Fruit fly (Drosophila melanogaster) whole organism, embryonic: ENCODE results near the gene CG42577.
A peak's percentile ranks its signal among the peaks of the same experiment; 100 is the strongest.

ENCODE experiments used
- Aef1 ChIP-seq: fragments of 200-800 bp; sonication (Bioruptor generic); IDR thresholded peaks from 3 replicates; pipeline ENCODE4 v1.3.6; 2022; ENCODE audit warnings: missing biosample characterization, missing genetic modification characterization
- Atf-2 ChIP-seq: fragments of 200-800 bp; sonication (Bioruptor generic); optimal IDR thresholded peaks from 2 replicates; lab custom pipeline; 2016; ENCODE audit warnings: missing biosample characterization, missing genetic modification characterization
- CG12744 ChIP-seq: fragments of 200-800 bp; sonication (Bioruptor generic); optimal IDR thresholded peaks from 2 replicates; lab custom pipeline; 2016; ENCODE audit warnings: missing biosample characterization, missing genetic modification characterization
- CG14050 ChIP-seq: fragments of 200-800 bp; sonication (Bioruptor generic); IDR thresholded peaks from 3 replicates; pipeline ENCODE4 v1.3.6; 2022; ENCODE audit warnings: missing biosample characterization, missing genetic modification characterization
- CG2120 ChIP-seq: fragments of 200-800 bp; sonication (Bioruptor generic); optimal IDR thresholded peaks from 3 replicates; lab custom pipeline; 2016; ENCODE audit warnings: missing biosample characterization, missing genetic modification characterization
- CG2199 ChIP-seq: fragments of 200-800 bp; sonication (Bioruptor generic); IDR thresholded peaks from 3 replicates; pipeline ENCODE4 v1.3.6; 2022; ENCODE audit warnings: missing biosample characterization, missing genetic modification characterization
- CG30403 ChIP-seq: fragments of 200-800 bp; sonication (Bioruptor generic); optimal IDR thresholded peaks from 3 replicates; lab custom pipeline; 2016; ENCODE audit warnings: missing biosample characterization, missing genetic modification characterization
- CG32532 ChIP-seq: fragments of 200-800 bp; sonication (Bioruptor generic); IDR thresholded peaks from 2 replicates; pipeline ENCODE4 v1.3.6; 2022; ENCODE audit warnings: missing biosample characterization, missing genetic modification characterization
- CG33213 ChIP-seq: fragments of 200-800 bp; sonication (Bioruptor generic); optimal IDR thresholded peaks from 3 replicates; lab custom pipeline; 2016; ENCODE audit warnings: missing biosample characterization, missing genetic modification characterization
- CG3407 ChIP-seq: fragments of 200-800 bp; sonication (Bioruptor generic); optimal IDR thresholded peaks from 2 replicates; lab custom pipeline; 2018; ENCODE audit warnings: missing biosample characterization, mild to moderate bottlenecking, missing genetic modification characterization
- CG3838 ChIP-seq: fragments of 200-800 bp; sonication (Bioruptor generic); optimal IDR thresholded peaks from 3 replicates; lab custom pipeline; 2016; ENCODE audit warnings: missing biosample characterization, missing genetic modification characterization
- CG4820 ChIP-seq: fragments of 200-800 bp; sonication (Bioruptor generic); optimal IDR thresholded peaks from 3 replicates; lab custom pipeline; 2016; ENCODE audit warnings: missing biosample characterization, missing genetic modification characterization
- CG7987 ChIP-seq: fragments of 200-800 bp; sonication (Bioruptor generic); optimal IDR thresholded peaks from 2 replicates; lab custom pipeline; 2018; ENCODE audit warnings: missing biosample characterization, mild to moderate bottlenecking, missing genetic modification characterization, moderate library complexity
- CG8290 ChIP-seq, 3 experiments: fragments of 200-800 bp; sonication (Bioruptor generic); optimal IDR thresholded peaks; 2 replicates each; lab custom pipeline; 2016 to 2019; ENCODE audit warnings: missing biosample characterization in 3 of 3, missing genetic modification characterization in 3 of 3, mild to moderate bottlenecking in 2 of 3, moderate library complexity in 1 of 3
- CG8924 ChIP-seq: fragments of 200-800 bp; optimal IDR thresholded peaks from 3 replicates; lab custom pipeline; 2019; ENCODE audit warnings: missing biosample characterization, mild to moderate bottlenecking, missing genetic modification characterization, moderate library complexity
- CG9215 ChIP-seq: fragments of 200-800 bp; sonication (Bioruptor generic); IDR thresholded peaks from 2 replicates; pipeline ENCODE4 v1.3.6; 2022; ENCODE audit warnings: missing biosample characterization, missing genetic modification characterization
- CG9876 ChIP-seq: fragments of 200-800 bp; sonication (Bioruptor generic); optimal IDR thresholded peaks from 2 replicates; lab custom pipeline; 2016; ENCODE audit warnings: missing biosample characterization, missing genetic modification characterization
- Dref ChIP-seq: fragments of 200-800 bp; sonication (Bioruptor generic); IDR thresholded peaks from 2 replicates; pipeline ENCODE4 v1.3.6; 2022; ENCODE audit warnings: missing biosample characterization, missing genetic modification characterization
- Ets97D ChIP-seq: fragments of 200-800 bp; sonication (Bioruptor generic); optimal IDR thresholded peaks from 3 replicates; lab custom pipeline; 2016; ENCODE audit warnings: missing biosample characterization, missing genetic modification characterization
- HLH4C ChIP-seq: fragments of 200-800 bp; sonication (Bioruptor generic); IDR thresholded peaks from 3 replicates; pipeline ENCODE4 v1.3.6; 2022; ENCODE audit warnings: missing biosample characterization, missing genetic modification characterization; ENCODE audit not compliant: partially characterized antibody
- Hmr ChIP-seq: fragments of 200-800 bp; sonication (Bioruptor generic); optimal IDR thresholded peaks from 3 replicates; lab custom pipeline; 2017; ENCODE audit warnings: mild to moderate bottlenecking, missing biosample characterization, missing genetic modification reagents, missing genetic modification characterization
- Hr51 ChIP-seq, 2 experiments: fragments of 200-800 bp; sonication (Bioruptor generic); optimal IDR thresholded peaks; 2 replicates in 1 of 2; 3 replicates in 1 of 2; lab custom pipeline; 2016 to 2018; ENCODE audit warnings: missing biosample characterization in 2 of 2, missing genetic modification characterization in 2 of 2, mild to moderate bottlenecking in 1 of 2, moderate library complexity in 1 of 2
- Hr78 ChIP-seq, 2 experiments: fragments of 200-800 bp in 1 of 2; fragments of >200 bp in 1 of 2; sonication (Bioruptor generic) in 1 of 2; optimal IDR thresholded peaks; 2 replicates each; lab custom pipeline; 2017 to 2019; ENCODE audit warnings: missing biosample characterization in 2 of 2, missing genetic modification characterization in 2 of 2, mild to moderate bottlenecking in 1 of 2, moderate library complexity in 1 of 2
- Lhr ChIP-seq: fragments of 200-800 bp; sonication (Bioruptor generic); optimal IDR thresholded peaks from 3 replicates; lab custom pipeline; 2017; ENCODE audit warnings: mild to moderate bottlenecking, missing biosample characterization, missing genetic modification reagents, missing genetic modification characterization
- MESR4 ChIP-seq: fragments of 200-800 bp; sonication (Bioruptor generic); optimal IDR thresholded peaks from 2 replicates; lab custom pipeline; 2018; ENCODE audit warnings: missing biosample characterization, mild to moderate bottlenecking, missing genetic modification characterization, moderate library complexity
- NfI ChIP-seq: fragments of 200-800 bp; sonication (Bioruptor generic); optimal IDR thresholded peaks from 3 replicates; lab custom pipeline; 2018; ENCODE audit warnings: missing biosample characterization, mild to moderate bottlenecking, missing genetic modification characterization, moderate library complexity
- Opbp ChIP-seq: fragments of 200-800 bp; sonication (Bioruptor generic); IDR thresholded peaks from 3 replicates; pipeline ENCODE4 v1.3.6; 2022; ENCODE audit warnings: missing biosample characterization, missing genetic modification characterization; ENCODE audit not compliant: partially characterized antibody
- Xbp1 ChIP-seq: fragments of 200-800 bp; sonication (Bioruptor generic); optimal IDR thresholded peaks from 3 replicates; lab custom pipeline; 2016; ENCODE audit warnings: missing biosample characterization, mild to moderate bottlenecking, missing genetic modification characterization
- amos ChIP-seq: fragments of 200-800 bp; sonication (Bioruptor generic); IDR thresholded peaks from 2 replicates; pipeline ENCODE4 v1.3.6; 2022; ENCODE audit warnings: missing biosample characterization, missing genetic modification characterization; ENCODE audit not compliant: partially characterized antibody
- chinmo ChIP-seq: fragments of 200-800 bp; sonication (Bioruptor generic); IDR thresholded peaks from 4 replicates; pipeline ENCODE4 v1.3.6; 2022; ENCODE audit warnings: missing biosample characterization, missing genetic modification characterization; ENCODE audit not compliant: partially characterized antibody
- crp ChIP-seq, 2 experiments: fragments of 200-800 bp; sonication (Bioruptor generic); optimal IDR thresholded peaks; 2 replicates in 1 of 2; 3 replicates in 1 of 2; lab custom pipeline; 2017; ENCODE audit warnings: missing biosample characterization in 2 of 2, missing genetic modification characterization in 2 of 2, mild to moderate bottlenecking in 1 of 2, moderate library complexity in 1 of 2
- dmrt11E ChIP-seq: fragments of 200-800 bp; sonication (Bioruptor generic); optimal IDR thresholded peaks from 3 replicates; lab custom pipeline; 2018; ENCODE audit warnings: missing biosample characterization, mild to moderate bottlenecking, missing genetic modification characterization, moderate library complexity
- dpn ChIP-seq, 2 experiments: fragments of 200-800 bp; sonication (Bioruptor generic); optimal IDR thresholded peaks; 3 replicates each; lab custom pipeline; 2016; ENCODE audit warnings: missing biosample characterization in 2 of 2, missing genetic modification characterization in 2 of 2
- emc ChIP-seq: fragments of 200-800 bp; sonication (Bioruptor generic); optimal IDR thresholded peaks from 2 replicates; lab custom pipeline; 2016; ENCODE audit warnings: missing biosample characterization, missing genetic modification characterization
- ems ChIP-seq: fragments of 200-800 bp; sonication (Bioruptor generic); optimal IDR thresholded peaks from 3 replicates; lab custom pipeline; 2016; ENCODE audit warnings: missing biosample characterization, missing genetic modification characterization
- gcm2 ChIP-seq: fragments of 200-800 bp; sonication (Bioruptor generic); optimal IDR thresholded peaks from 2 replicates; lab custom pipeline; 2016; ENCODE audit warnings: missing biosample characterization, missing genetic modification characterization
- hkb ChIP-seq, 2 experiments: fragments of 200-800 bp in 1 of 2; fragments of >200 bp in 1 of 2; sonication (Bioruptor generic) in 1 of 2; IDR thresholded peaks in 1 of 2; optimal IDR thresholded peaks in 1 of 2; 2 replicates each; pipeline versions ENCODE4 v1.3.6 to Lab custom; 2017 to 2022; ENCODE audit warnings: missing biosample characterization in 1 of 2, missing genetic modification characterization in 1 of 2
- insv ChIP-seq, 2 experiments: fragments of 200-800 bp; sonication (Bioruptor generic); optimal IDR thresholded peaks; 3 replicates each; lab custom pipeline; 2016 to 2018; ENCODE audit warnings: missing biosample characterization in 2 of 2, missing genetic modification characterization in 2 of 2
- ken ChIP-seq: fragments of 200-800 bp; sonication (Bioruptor generic); IDR thresholded peaks from 3 replicates; pipeline ENCODE4 v1.3.6; 2022; ENCODE audit warnings: missing biosample characterization, missing genetic modification characterization
- maf-S ChIP-seq: fragments of 200-800 bp; sonication (Bioruptor generic); optimal IDR thresholded peaks from 2 replicates; lab custom pipeline; 2016; ENCODE audit warnings: missing biosample characterization, missing genetic modification characterization
- nmo ChIP-seq: fragments of 200-800 bp; sonication (Bioruptor generic); optimal IDR thresholded peaks from 2 replicates; lab custom pipeline; 2018; ENCODE audit warnings: missing biosample characterization, mild to moderate bottlenecking, missing genetic modification characterization, moderate library complexity
- phol ChIP-seq: fragments of 200-800 bp; sonication (Bioruptor generic); optimal IDR thresholded peaks from 3 replicates; lab custom pipeline; 2018; ENCODE audit warnings: missing biosample characterization, mild to moderate bottlenecking, missing genetic modification characterization, moderate library complexity
- pita ChIP-seq: fragments of 200-800 bp; sonication (Bioruptor generic); optimal IDR thresholded peaks from 2 replicates; lab custom pipeline; 2017; ENCODE audit warnings: missing biosample characterization, mild to moderate bottlenecking, missing genetic modification characterization
- slbo ChIP-seq: fragments of 200-800 bp; sonication (Bioruptor generic); IDR thresholded peaks from 2 replicates; pipeline ENCODE4 v1.3.6; 2022; ENCODE audit warnings: missing biosample characterization, missing genetic modification characterization
- tll ChIP-seq, 2 experiments: fragments of 200-800 bp in 1 of 2; fragments of >200 bp in 1 of 2; sonication (Bioruptor generic) in 1 of 2; optimal IDR thresholded peaks; 2 replicates each; lab custom pipeline; 2017 to 2019; ENCODE audit warnings: missing biosample characterization in 2 of 2, missing genetic modification characterization in 2 of 2, mild to moderate bottlenecking in 1 of 2, moderate library complexity in 1 of 2
- zfh1 ChIP-seq: fragments of 200-800 bp; sonication (Bioruptor generic); IDR thresholded peaks from 3 replicates; pipeline ENCODE4 v1.3.6; 2022; ENCODE audit warnings: missing biosample characterization, missing genetic modification characterization

CG42577 gene

dm6 chrX:20256849-20257590 lies 2.0 kb upstream of the CG42577 start, which contains the start of gene CG17065 (continued):
- TF ChIP-seq CG2120 (peak; percentile 40), nmo (peak; percentile 65), gcm2 (GFP tag; lab: Kevin White, UChicago) (no peak), dpn (GFP tag; optimal IDR thresholded peaks at IDR 0.05; lab: Kevin White, UChicago) (peak in 1 of 2 experiments; percentile 39), tll (GFP tag; optimal IDR thresholded peaks at IDR 0.05; lab: Kevin White, UChicago) (peak in 1 of 2 experiments; percentile 92), Aef1 (GFP tag; lab: Robert Waterston, UW) (peak; percentile 50; the same call in 2 of the 3 replicates), pita (no peak), Hr51 (GFP tag; optimal IDR thresholded peaks at IDR 0.05; lab: Kevin White, UChicago) (peak in 1 of 2 experiments; percentile 13), CG8290 (GFP tag; optimal IDR thresholded peaks at IDR 0.05; lab: Kevin White, UChicago) (peak; percentile 5), CG8290 (tag; optimal IDR thresholded peaks at IDR 0.05; lab: Kevin White, UChicago) (peak in 1 of 2 experiments; percentile 70), amos (GFP tag; lab: Robert Waterston, UW) (peak; percentile 37; the same call in 1 of the 2 replicates), chinmo (GFP tag; lab: Robert Waterston, UW) (no peak), phol (tag; lab: Kevin White, UChicago) (peak; percentile 61), CG14050 (GFP tag; lab: Robert Waterston, UW) (no peak), NfI (GFP tag; lab: Kevin White, UChicago) (peak; percentile 27), zfh1 (peak; percentile 58; the same call in 2 of the 3 replicates), CG3838 (GFP tag; lab: Kevin White, UChicago) (no peak), CG30403 (GFP tag; lab: Kevin White, UChicago) (peak; percentile 34), emc (GFP tag; lab: Kevin White, UChicago) (peak; percentile 21), slbo (GFP tag; lab: Robert Waterston, UW) (peak; percentile 39; the same call in 1 of the 2 replicates), Opbp (no peak), CG8924 (tag; lab: Kevin White, UChicago) (peak; percentile 20), ken (GFP tag; lab: Robert Waterston, UW) (0 out of 3 replicates have a peak, but pooled peaks have one; percentile 10), Atf-2 (GFP tag; lab: Kevin White, UChicago) (peak; percentile 18), Ets97D (GFP tag; lab: Kevin White, UChicago) (peak; percentile 96), crp (GFP tag; optimal IDR thresholded peaks at IDR 0.05; lab: Kevin White, UChicago) (peak in 1 of 2 experiments; percentile 39), dmrt11E (peak; percentile 15), CG4820 (GFP tag; lab: Kevin White, UChicago) (peak; percentile 21), Lhr (peak; percentile 17), CG12744 (GFP tag; lab: Kevin White, UChicago) (peak; percentile 15), CG9876 (peak; percentile 34), hkb (optimal IDR thresholded peaks at IDR 0.05; lab: Kevin White, UChicago) (peak; percentile 22), hkb (GFP tag; IDR thresholded peaks at IDR 0.05; lab: Robert Waterston, UW) (no peak), Xbp1 (GFP tag; lab: Kevin White, UChicago) (peak; percentile 23), MESR4 (GFP tag; lab: Kevin White, UChicago) (peak; percentile 49), insv (GFP tag; optimal IDR thresholded peaks at IDR 0.05; lab: Kevin White, UChicago) (peak in 1 of 2 experiments; percentile 5), CG7987 (GFP tag; lab: Kevin White, UChicago) (no peak), ems (GFP tag; lab: Kevin White, UChicago) (peak; percentile 31), CG3407 (GFP tag; lab: Kevin White, UChicago) (no peak), HLH4C (GFP tag; lab: Robert Waterston, UW) (peak; percentile 57; the same call in 2 of the 3 replicates), Hr78 (GFP tag; optimal IDR thresholded peaks at IDR 0.05; lab: Kevin White, UChicago) (no peak), CG32532 (0 out of 2 replicates have a peak, but pooled peaks have one; percentile 32), CG9215 (GFP tag; lab: Robert Waterston, UW) (peak; percentile 26; the same call in 1 of the 2 replicates), CG33213 (GFP tag; lab: Kevin White, UChicago) (peak; percentile 20), CG2199 (GFP tag; lab: Robert Waterston, UW) (no peak), Hmr (GFP tag; lab: Kevin White, UChicago) (peak; percentile 41), maf-S (peak; percentile 22), Dref (GFP tag; lab: Robert Waterston, UW) (peak; percentile 93)
